Worm (Caenorhabditis elegans): ENCODE measurements around the gene C44H9.7.

DNA sequence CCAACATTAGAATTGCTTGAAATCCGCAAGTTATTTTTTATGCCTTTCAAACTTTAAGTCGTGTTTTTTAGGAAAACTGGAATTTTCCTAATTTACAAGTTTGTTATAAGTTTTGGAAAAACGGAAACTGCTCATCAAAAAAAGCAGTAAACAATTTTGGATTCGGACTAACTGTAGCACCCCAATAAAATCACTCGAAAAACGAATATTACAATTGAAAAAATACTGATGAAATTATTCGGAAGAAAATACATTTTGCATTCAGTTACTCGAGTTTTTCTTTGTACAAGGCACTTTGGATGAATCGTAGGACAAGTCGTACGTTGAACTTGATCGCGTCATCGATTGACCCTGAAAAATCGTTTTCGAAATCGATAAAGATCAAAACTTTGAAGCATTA lies 27.7 kb upstream of the C44H9.7 start:
- TF ChIP-seq unc-55 (GFP tag; optimal IDR thresholded peaks at IDR 0.05) = no peak
- TF ChIP-seq sox-2 (GFP tag; IDR thresholded peaks at IDR 0.05) = no peak
- no peak for TF ChIP-seq nhr-11 (tag; optimal IDR thresholded peaks at IDR 0.05)
- TF ChIP-seq ceh-19 (GFP tag; optimal IDR thresholded peaks at IDR 0.05) = no peak
- no peak for TF ChIP-seq pha-4 (tag; optimal IDR thresholded peaks at IDR 0.05)
- no peak for TF ChIP-seq hlh-8 (tag; optimal IDR thresholded peaks at IDR 0.05)
